Worm (Caenorhabditis elegans) whole organism, mixed stage, embryonic: ENCODE measurements around the gene D1079.1.

ENCODE experiments used
- blmp-1 ChIP-seq: fragments of 150-350 bp; optimal IDR thresholded peaks from 2 replicates; lab custom pipeline; 2014; ENCODE audit warnings: missing biosample characterization, missing genetic modification characterization
- ceh-39 ChIP-seq: fragments of 150-350 bp; optimal IDR thresholded peaks from 2 replicates; lab custom pipeline; 2014; ENCODE audit warnings: missing biosample characterization, missing genetic modification characterization
- ceh-43 ChIP-seq: fragments of 200-800 bp; sonication (Bioruptor generic); optimal IDR thresholded peaks from 2 replicates; lab custom pipeline; 2018; ENCODE audit warnings: mild to moderate bottlenecking, missing genetic modification characterization, moderate library complexity, missing compliant biosample characterization
- ceh-83 ChIP-seq: fragments of 200-800 bp; sonication (Bioruptor generic); optimal IDR thresholded peaks from 2 replicates; lab custom pipeline; 2018; ENCODE audit warnings: mild to moderate bottlenecking, missing genetic modification characterization, missing compliant biosample characterization
- ces-1 ChIP-seq: fragments of 150-350 bp; optimal IDR thresholded peaks from 2 replicates; lab custom pipeline; 2014; ENCODE audit warnings: missing biosample characterization, missing genetic modification reagents, missing genetic modification characterization
- cnd-1 ChIP-seq: fragments of 200-800 bp; sonication (Bioruptor generic); optimal IDR thresholded peaks from 2 replicates; lab custom pipeline; 2018; ENCODE audit warnings: mild to moderate bottlenecking, missing genetic modification characterization, missing compliant biosample characterization
- drap-1 ChIP-seq: fragments of 200-800 bp; sonication (Bioruptor generic); optimal IDR thresholded peaks from 3 replicates; lab custom pipeline; 2018; ENCODE audit warnings: mild to moderate bottlenecking, missing genetic modification characterization, missing compliant biosample characterization
- elt-1 ChIP-seq: sonication (generic microtip); optimal IDR thresholded peaks from 2 replicates; lab custom pipeline; 2017; ENCODE audit warnings: missing genetic modification characterization, mild to moderate bottlenecking, missing compliant biosample characterization, antibody characterized with exemption, moderate library complexity, borderline replicate concordance; ENCODE audit not compliant: insufficient read depth
- flh-1 ChIP-seq: fragments of 200-800 bp; sonication (Bioruptor generic); optimal IDR thresholded peaks from 2 replicates; lab custom pipeline; 2018; ENCODE audit warnings: mild to moderate bottlenecking, missing genetic modification characterization, moderate library complexity, missing compliant biosample characterization
- ham-2 ChIP-seq: fragments of 200-800 bp; sonication (Bioruptor generic); optimal IDR thresholded peaks from 2 replicates; lab custom pipeline; 2018; ENCODE audit warnings: mild to moderate bottlenecking, missing genetic modification characterization, missing compliant biosample characterization
- hlh-1 ChIP-seq: fragments of 150-350 bp; optimal IDR thresholded peaks from 2 replicates; lab custom pipeline; 2014; ENCODE audit warnings: missing biosample characterization, missing genetic modification reagents, missing genetic modification characterization
- lin-13 ChIP-seq: fragments of 150-350 bp; optimal IDR thresholded peaks from 2 replicates; lab custom pipeline; 2014; ENCODE audit warnings: missing biosample characterization, missing genetic modification characterization
- lin-32 ChIP-seq: fragments of 200-800 bp; sonication (Bioruptor generic); optimal IDR thresholded peaks from 2 replicates; lab custom pipeline; 2018; ENCODE audit warnings: mild to moderate bottlenecking, missing genetic modification characterization, missing compliant biosample characterization
- lsy-2 ChIP-seq: fragments of 150-350 bp; optimal IDR thresholded peaks from 2 replicates; lab custom pipeline; 2014; ENCODE audit warnings: missing biosample characterization, missing genetic modification characterization
- mab-5 ChIP-seq: fragments of 150-350 bp; optimal IDR thresholded peaks from 2 replicates; lab custom pipeline; 2014; ENCODE audit warnings: missing biosample characterization, missing genetic modification characterization
- mep-1 ChIP-seq: fragments of 150-350 bp; optimal IDR thresholded peaks from 2 replicates; lab custom pipeline; 2017; ENCODE audit warnings: missing biosample characterization, missing genetic modification reagents, missing genetic modification characterization, inconsistent platforms
- mls-2 ChIP-seq: sonication (generic microtip); optimal IDR thresholded peaks from 2 replicates; lab custom pipeline; 2016; ENCODE audit warnings: mild to moderate bottlenecking, missing genetic modification characterization, moderate library complexity, missing compliant biosample characterization
- nhr-2 ChIP-seq: fragments of 150-350 bp; optimal IDR thresholded peaks from 2 replicates; lab custom pipeline; 2014; ENCODE audit warnings: missing biosample characterization, missing genetic modification characterization
- nhr-237 ChIP-seq: fragments of 150-350 bp; optimal IDR thresholded peaks from 2 replicates; lab custom pipeline; 2014; ENCODE audit warnings: missing biosample characterization, missing genetic modification characterization
- nhr-28 ChIP-seq: fragments of 150-350 bp; optimal IDR thresholded peaks from 2 replicates; lab custom pipeline; 2014; ENCODE audit warnings: missing biosample characterization, missing genetic modification characterization
- pha-4 ChIP-seq: fragments of 150-350 bp; optimal IDR thresholded peaks from 2 replicates; lab custom pipeline; 2018; ENCODE audit warnings: missing biosample characterization, missing genetic modification reagents, missing genetic modification characterization
- sem-2 ChIP-seq: fragments of 200-800 bp; sonication (Bioruptor generic); optimal IDR thresholded peaks from 2 replicates; lab custom pipeline; 2018; ENCODE audit warnings: mild to moderate bottlenecking, missing genetic modification characterization, missing compliant biosample characterization
- snpc-4 ChIP-seq: fragments of 150-350 bp; optimal IDR thresholded peaks from 2 replicates; lab custom pipeline; 2014; ENCODE audit warnings: missing biosample characterization, missing genetic modification characterization
- tbx-8 ChIP-seq: fragments of 200-800 bp; sonication (Bioruptor generic); optimal IDR thresholded peaks from 2 replicates; lab custom pipeline; 2018; ENCODE audit warnings: mild to moderate bottlenecking, missing genetic modification characterization, moderate library complexity, missing compliant biosample characterization
- unc-120 ChIP-seq: sonication (generic microtip); optimal IDR thresholded peaks from 2 replicates; lab custom pipeline; 2017; ENCODE audit warnings: missing genetic modification characterization, missing compliant biosample characterization; ENCODE audit not compliant: poor library complexity, severe bottlenecking
- unc-39 ChIP-seq: fragments of 150-350 bp; optimal IDR thresholded peaks from 2 replicates; lab custom pipeline; 2014; ENCODE audit warnings: missing biosample characterization, missing genetic modification characterization
- unc-62 ChIP-seq: fragments of 150-350 bp; optimal IDR thresholded peaks from 2 replicates; lab custom pipeline; 2014; ENCODE audit warnings: missing biosample characterization, missing genetic modification reagents, missing genetic modification characterization
- zip-8 ChIP-seq: fragments of 150-350 bp; optimal IDR thresholded peaks from 2 replicates; lab custom pipeline; 2014; ENCODE audit warnings: missing biosample characterization, missing genetic modification characterization
- ztf-11 ChIP-seq: fragments of 150-350 bp; optimal IDR thresholded peaks from 2 replicates; lab custom pipeline; 2014; ENCODE audit warnings: missing biosample characterization, missing genetic modification characterization

The D1079.1 gene

DNA sequence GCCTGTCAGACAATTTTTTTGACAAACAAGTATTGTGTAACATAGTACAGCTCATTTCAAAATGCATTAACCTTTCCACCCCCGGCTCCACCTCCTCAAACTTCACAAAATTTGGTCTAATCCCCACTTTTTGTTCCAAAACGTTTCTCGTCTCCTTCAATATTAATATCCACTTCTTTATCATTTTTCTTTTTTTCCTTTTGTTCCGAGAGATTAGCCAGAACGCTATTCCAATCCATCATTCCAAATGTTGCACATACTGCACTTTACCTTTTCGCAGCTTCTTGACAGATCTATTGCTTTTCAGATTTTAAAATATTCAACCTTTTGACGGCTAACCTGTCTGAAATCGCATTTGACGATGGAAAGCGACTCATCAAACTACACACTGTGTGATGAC, at the start of gene D1079.1:
TSS of gene D1079.1 (plus strand) at position 301 of the 400 bp plus-strand sequence.
- TF ChIP-seq unc-120 (tag; lab: Kevin White, UChicago) (no peak), unc-62 (GFP tag; lab: Kevin White, UChicago) (no peak), lin-32 (GFP tag; lab: Kevin White, UChicago) (no peak), ces-1 (no peak), cnd-1 (tag; lab: Kevin White, UChicago) (no peak), elt-1 (no peak)

DNA sequence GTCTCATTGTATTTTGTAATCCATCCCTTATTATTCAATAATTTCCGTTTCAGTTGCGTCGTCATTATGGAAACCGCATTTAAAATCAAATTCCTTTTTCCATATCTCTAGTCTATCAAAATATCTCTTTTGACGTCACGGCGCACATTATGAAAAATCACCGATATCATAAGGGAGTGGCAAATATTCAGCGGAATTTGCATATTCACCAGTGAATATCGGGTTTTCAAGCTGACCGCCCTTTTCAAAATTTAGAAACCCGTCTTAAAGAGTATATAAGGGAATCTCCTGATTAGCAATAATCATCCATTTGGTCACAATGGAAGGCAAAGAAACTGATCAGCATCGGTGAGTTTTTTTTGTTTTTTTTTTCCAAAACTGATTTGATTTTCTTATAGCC, 49.6 kb upstream of the D1079.1 start, which contains the start of gene col-165:
TSS of gene col-165 (plus strand) at position 301 of the 400 bp plus-strand sequence.
- TF ChIP-seq tbx-8 (GFP tag; lab: Kevin White, UChicago) (no peak), mep-1 (tag; lab: Kevin White, UChicago) (no peak), blmp-1 (tag; lab: Kevin White, UChicago) (no peak), lin-13 (tag; lab: Kevin White, UChicago) (no peak), nhr-28 (tag; lab: Kevin White, UChicago) (no peak), unc-39 (no peak), ham-2 (GFP tag; lab: Kevin White, UChicago) (no peak)

DNA sequence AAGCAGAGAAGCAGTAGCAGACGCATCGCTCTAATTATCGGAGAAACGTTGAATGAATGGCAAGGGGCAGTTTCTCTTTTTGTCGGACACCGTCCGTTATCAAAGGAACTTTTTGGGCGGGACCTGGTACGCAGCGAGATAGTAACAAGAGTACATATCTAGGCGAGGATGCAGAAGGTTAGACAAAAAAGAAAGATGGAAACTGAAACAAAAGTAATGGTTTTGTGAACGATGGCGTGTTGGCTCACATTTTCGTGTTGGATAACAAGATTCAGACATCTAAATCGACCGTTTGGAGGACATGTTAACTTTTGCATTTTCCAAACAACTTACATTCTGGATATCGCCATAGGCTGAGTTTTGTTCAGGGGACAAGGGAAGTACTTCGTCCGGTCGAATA, 45.5 kb upstream of the D1079.1 start, which contains the start of gene F14H12.6:
TSS of gene F14H12.6 (minus strand) at position 101 of the 400 bp plus-strand sequence.
- TF ChIP-seq unc-120 (tag; lab: Kevin White, UChicago) (no peak), mls-2 (tag; lab: Kevin White, UChicago) (no peak)
- TF ChIP-seq, all 35 proteins: peak for 0

DNA sequence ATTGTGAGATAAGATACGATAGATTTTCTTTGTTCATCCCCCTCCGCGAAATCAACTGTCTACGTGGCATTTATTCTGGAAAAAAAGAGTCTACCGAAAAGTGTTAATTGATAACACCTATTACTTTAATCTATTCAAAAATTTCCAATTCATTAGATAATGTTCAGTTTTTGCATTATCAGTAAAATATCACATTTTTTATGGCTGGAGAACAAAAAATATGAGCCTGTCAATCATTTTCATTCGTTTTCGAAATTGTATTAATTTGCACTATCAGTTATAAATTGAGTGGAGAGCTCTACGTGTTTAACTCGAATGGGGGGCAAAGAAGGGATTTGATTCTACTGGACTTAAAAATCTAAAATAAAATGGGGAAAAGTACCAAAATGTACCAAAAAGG, 43.9 kb upstream of the D1079.1 start:
- TF ChIP-seq nhr-2 (tag; lab: Kevin White, UChicago), result no peak
- TF ChIP-seq cnd-1 (tag; lab: Kevin White, UChicago), result no peak
- TF ChIP-seq unc-62 (GFP tag; lab: Kevin White, UChicago), result no peak
- TF ChIP-seq lin-13 (tag; lab: Kevin White, UChicago), result no peak
- TF ChIP-seq snpc-4, result no peak
- TF ChIP-seq tbx-8 (GFP tag; lab: Kevin White, UChicago), result no peak
- no peak for TF ChIP-seq ceh-43
- TF ChIP-seq unc-39, result no peak
- no peak for TF ChIP-seq lsy-2 (tag; lab: Kevin White, UChicago)
- no peak for TF ChIP-seq ceh-83 (GFP tag; lab: Kevin White, UChicago)
- no peak for TF ChIP-seq drap-1
- no peak for TF ChIP-seq zip-8 (tag; lab: Kevin White, UChicago)
- TF ChIP-seq mls-2 (tag; lab: Kevin White, UChicago), result no peak
- no peak for TF ChIP-seq ham-2 (GFP tag; lab: Kevin White, UChicago)
- no peak for TF ChIP-seq unc-120 (tag; lab: Kevin White, UChicago)
- no peak for TF ChIP-seq mab-5 (tag; lab: Kevin White, UChicago)
- no peak for TF ChIP-seq hlh-1 (tag; lab: Kevin White, UChicago)

DNA sequence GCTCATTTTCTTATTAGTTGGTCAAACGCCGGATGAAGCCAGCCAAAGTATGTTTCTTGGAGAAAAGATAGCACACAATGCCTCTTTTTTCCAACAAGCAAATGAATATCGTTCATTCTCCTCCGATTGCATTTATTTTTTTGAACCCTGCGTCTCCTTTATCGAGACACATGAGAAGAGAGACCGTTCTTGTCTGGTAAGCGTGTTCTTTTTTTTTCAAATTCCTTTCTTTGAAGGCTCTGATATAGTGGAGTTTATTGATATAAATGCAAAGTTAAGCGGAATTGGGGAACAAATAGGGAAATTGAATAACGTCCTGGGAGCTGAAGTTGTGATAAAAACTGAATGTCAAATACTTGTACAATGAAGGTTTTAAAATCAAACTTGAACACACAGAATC, 40.4 kb upstream of the D1079.1 start, which contains the start of gene F14H12.7:
TSS of gene F14H12.7 (minus strand) at position 101 of the 400 bp plus-strand sequence.
- TF ChIP-seq lin-32 (GFP tag; lab: Kevin White, UChicago), result no peak
- no peak for TF ChIP-seq mep-1 (tag; lab: Kevin White, UChicago)
- no peak for TF ChIP-seq cnd-1 (tag; lab: Kevin White, UChicago)
- TF ChIP-seq flh-1 (GFP tag; lab: Kevin White, UChicago), result no peak
- TF ChIP-seq pha-4 (tag; lab: Kevin White, UChicago), result no peak

DNA sequence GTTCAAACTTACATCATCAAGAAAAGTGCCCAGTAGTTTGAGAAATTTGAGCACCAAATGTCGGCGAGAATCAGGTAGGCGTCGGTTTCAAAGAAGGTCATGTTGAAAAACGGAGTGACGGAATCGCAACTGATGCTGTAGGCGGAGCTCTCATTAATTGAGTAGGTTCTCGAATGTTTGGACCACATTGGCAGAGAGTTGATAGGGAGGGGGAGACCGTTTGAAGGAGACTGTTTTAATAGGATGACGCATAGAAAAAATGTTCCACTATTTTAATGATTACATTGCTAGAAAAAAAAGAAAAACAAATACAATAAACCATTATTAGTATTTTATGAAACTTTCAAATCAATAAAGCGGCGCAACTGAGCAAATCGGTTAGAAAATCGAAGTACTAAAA, 39.8 kb upstream of the D1079.1 start, which contains the start of gene F14H12.17:
TSS of gene F14H12.17 (minus strand) at position 101 of the 400 bp plus-strand sequence.
- TF ChIP-seq ceh-39 (tag; lab: Kevin White, UChicago), result no peak
- no peak for TF ChIP-seq nhr-28 (tag; lab: Kevin White, UChicago)
- TF ChIP-seq mep-1 (tag; lab: Kevin White, UChicago), result no peak
- no peak for TF ChIP-seq sem-2 (GFP tag; lab: Kevin White, UChicago)
- TF ChIP-seq tbx-8 (GFP tag; lab: Kevin White, UChicago), result no peak
- no peak for TF ChIP-seq snpc-4
- no peak for TF ChIP-seq nhr-237 (tag; lab: Kevin White, UChicago)
- no peak for TF ChIP-seq blmp-1 (tag; lab: Kevin White, UChicago)
- TF ChIP-seq mls-2 (tag; lab: Kevin White, UChicago), result no peak
- TF ChIP-seq cnd-1 (tag; lab: Kevin White, UChicago), result no peak
- no peak for TF ChIP-seq ztf-11 (tag; lab: Kevin White, UChicago)
- no peak for TF ChIP-seq unc-39
- no peak for TF ChIP-seq zip-8 (tag; lab: Kevin White, UChicago)
